Fruit fly (Drosophila melanogaster) whole organism, prepupa: Measurements from ENCODE around the gene CG31313.

ENCODE experiments used
- CG10631 ChIP-seq: fragments of 200-800 bp; sonication (Bioruptor generic); optimal IDR thresholded peaks from 2 replicates; lab custom pipeline; 2016; ENCODE audit warnings: missing biosample characterization, missing genetic modification characterization
- CG11762 ChIP-seq: fragments of 200-800 bp; sonication (Bioruptor generic); optimal IDR thresholded peaks from 3 replicates; lab custom pipeline; 2016; ENCODE audit warnings: missing biosample characterization, missing genetic modification characterization; ENCODE audit not compliant: insufficient read depth
- CG15336 ChIP-seq: fragments of 200-800 bp; sonication (Bioruptor generic); IDR thresholded peaks from 2 replicates; pipeline ENCODE4 v1.3.6; 2022; ENCODE audit warnings: missing biosample characterization, missing genetic modification characterization
- CG1621 ChIP-seq: fragments of 200-800 bp; sonication (Bioruptor generic); optimal IDR thresholded peaks from 3 replicates; lab custom pipeline; 2018; ENCODE audit warnings: missing biosample characterization, mild to moderate bottlenecking, missing genetic modification characterization
- CG16779 ChIP-seq: fragments of 200-800 bp; sonication (Bioruptor generic); optimal IDR thresholded peaks from 3 replicates; lab custom pipeline; 2017; ENCODE audit warnings: missing biosample characterization, mild to moderate bottlenecking, missing genetic modification characterization
- CG31627 ChIP-seq: fragments of 200-800 bp; sonication (Bioruptor generic); optimal IDR thresholded peaks from 3 replicates; lab custom pipeline; 2016; ENCODE audit warnings: missing biosample characterization, missing genetic modification characterization
- CG32006 ChIP-seq: fragments of 200-800 bp; sonication (Bioruptor generic); optimal IDR thresholded peaks from 3 replicates; lab custom pipeline; 2017; ENCODE audit warnings: missing biosample characterization, mild to moderate bottlenecking, missing genetic modification characterization
- CG34406 ChIP-seq: fragments of 200-800 bp; sonication (Bioruptor generic); optimal IDR thresholded peaks from 3 replicates; lab custom pipeline; 2016; ENCODE audit warnings: missing biosample characterization, missing genetic modification characterization
- CG3919 ChIP-seq: fragments of 200-800 bp; sonication (Bioruptor generic); optimal IDR thresholded peaks from 3 replicates; lab custom pipeline; 2016; ENCODE audit warnings: missing biosample characterization, missing genetic modification characterization
- CG4318 ChIP-seq: fragments of 200-800 bp; sonication (Bioruptor generic); optimal IDR thresholded peaks from 3 replicates; lab custom pipeline; 2017; ENCODE audit warnings: missing biosample characterization, mild to moderate bottlenecking, missing genetic modification characterization
- CG6163 ChIP-seq: fragments of 200-800 bp; sonication (Bioruptor generic); IDR thresholded peaks from 3 replicates; pipeline ENCODE4 v1.3.6; 2022; ENCODE audit warnings: missing biosample characterization, missing genetic modification characterization
- CG6276 ChIP-seq: fragments of 200-800 bp; sonication (Bioruptor generic); optimal IDR thresholded peaks from 2 replicates; lab custom pipeline; 2017; ENCODE audit warnings: missing biosample characterization, mild to moderate bottlenecking, missing genetic modification characterization
- CG6808 ChIP-seq: fragments of 200-800 bp; sonication (Bioruptor generic); optimal IDR thresholded peaks from 3 replicates; lab custom pipeline; 2017; ENCODE audit warnings: missing biosample characterization, missing genetic modification characterization, mild to moderate bottlenecking, moderate library complexity, missing genetic modification reagents
- CG6854 ChIP-seq: fragments of 200-800 bp; sonication (Bioruptor generic); optimal IDR thresholded peaks from 2 replicates; lab custom pipeline; 2017; ENCODE audit warnings: missing biosample characterization, mild to moderate bottlenecking, missing genetic modification characterization
- CG7368 ChIP-seq: fragments of 200-800 bp; sonication (Bioruptor generic); optimal IDR thresholded peaks from 3 replicates; lab custom pipeline; 2016; ENCODE audit warnings: missing biosample characterization, missing genetic modification characterization
- CG8119 ChIP-seq: fragments of 200-800 bp; sonication (Bioruptor generic); IDR thresholded peaks from 3 replicates; pipeline ENCODE4 v1.3.6; 2022; ENCODE audit warnings: missing biosample characterization, missing genetic modification characterization
- CG8632 ChIP-seq: fragments of 200-800 bp; sonication (Bioruptor generic); optimal IDR thresholded peaks from 3 replicates; lab custom pipeline; 2016; ENCODE audit warnings: missing biosample characterization, missing genetic modification characterization
- CG9139 ChIP-seq: fragments of 200-800 bp; sonication (Bioruptor generic); optimal IDR thresholded peaks from 3 replicates; lab custom pipeline; 2017; ENCODE audit warnings: missing biosample characterization, mild to moderate bottlenecking, missing genetic modification characterization
- Eip75B ChIP-seq: fragments of 200-800 bp; sonication (Bioruptor generic); optimal IDR thresholded peaks from 3 replicates; lab custom pipeline; 2016; ENCODE audit warnings: missing biosample characterization, missing genetic modification characterization
- Eip78C ChIP-seq: fragments of 200-800 bp; sonication (Bioruptor generic); peaks from one replicate; lab custom pipeline; 2016; ENCODE audit warnings: missing biosample characterization, missing genetic modification characterization
- Eip93F ChIP-seq: fragments of 200-800 bp; sonication (Bioruptor generic); optimal IDR thresholded peaks from 2 replicates; lab custom pipeline; 2016; ENCODE audit warnings: missing biosample characterization, mild to moderate bottlenecking, missing genetic modification characterization
- Ets21C ChIP-seq: fragments of 200-800 bp; sonication (Bioruptor generic); optimal IDR thresholded peaks from 3 replicates; lab custom pipeline; 2016; ENCODE audit warnings: missing biosample characterization, missing genetic modification characterization
- Hr38 ChIP-seq: sonication (Bioruptor generic); optimal IDR thresholded peaks from 2 replicates; lab custom pipeline; 2016; ENCODE audit warnings: missing biosample characterization, missing genetic modification characterization
- Hr4 ChIP-seq: fragments of 200-800 bp; sonication (Bioruptor generic); optimal IDR thresholded peaks from 3 replicates; lab custom pipeline; 2016; ENCODE audit warnings: missing biosample characterization, missing genetic modification characterization
- Lpt ChIP-seq: fragments of 200-800 bp; sonication (Bioruptor generic); optimal IDR thresholded peaks from 3 replicates; lab custom pipeline; 2016; ENCODE audit warnings: missing biosample characterization, missing genetic modification characterization
- Sox102F ChIP-seq: fragments of 200-800 bp; sonication (Bioruptor generic); optimal IDR thresholded peaks from 2 replicates; lab custom pipeline; 2016; ENCODE audit warnings: missing biosample characterization, mild to moderate bottlenecking, missing genetic modification characterization
- Sox14 ChIP-seq: fragments of 200-800 bp; sonication (Bioruptor generic); optimal IDR thresholded peaks from 3 replicates; lab custom pipeline; 2016; ENCODE audit warnings: missing biosample characterization, missing genetic modification characterization
- achi ChIP-seq: fragments of 200-800 bp; sonication (Bioruptor generic); optimal IDR thresholded peaks from 3 replicates; lab custom pipeline; 2016; ENCODE audit warnings: missing biosample characterization, missing genetic modification characterization
- acj6 ChIP-seq: fragments of 200-800 bp; sonication (Bioruptor generic); optimal IDR thresholded peaks from 3 replicates; lab custom pipeline; 2016; ENCODE audit warnings: missing biosample characterization, missing genetic modification characterization
- dac ChIP-seq: fragments of 200-800 bp; sonication (Bioruptor generic); optimal IDR thresholded peaks from 2 replicates; lab custom pipeline; 2017; ENCODE audit warnings: missing biosample characterization, mild to moderate bottlenecking, missing genetic modification characterization
- fd59A ChIP-seq: fragments of 200-800 bp; sonication (Bioruptor generic); optimal IDR thresholded peaks from 2 replicates; lab custom pipeline; 2017; ENCODE audit warnings: missing biosample characterization, mild to moderate bottlenecking, missing genetic modification characterization, missing genetic modification reagents
- fd85E ChIP-seq: fragments of 200-800 bp; sonication (Bioruptor generic); optimal IDR thresholded peaks from 3 replicates; lab custom pipeline; 2016; ENCODE audit warnings: missing biosample characterization, missing genetic modification characterization
- fkh ChIP-seq: fragments of 200-800 bp; sonication (Bioruptor generic); optimal IDR thresholded peaks from 3 replicates; lab custom pipeline; 2017; ENCODE audit warnings: missing biosample characterization, mild to moderate bottlenecking, missing genetic modification characterization, moderate library complexity
- net ChIP-seq: fragments of 200-800 bp; sonication (Bioruptor generic); optimal IDR thresholded peaks from 3 replicates; lab custom pipeline; 2016; ENCODE audit warnings: missing biosample characterization, missing genetic modification characterization
- pdm3 ChIP-seq: fragments of 200-800 bp; sonication (Bioruptor generic); optimal IDR thresholded peaks from 3 replicates; lab custom pipeline; 2016; ENCODE audit warnings: missing biosample characterization, missing genetic modification characterization
- ss ChIP-seq, 2 experiments: fragments of 200-800 bp; sonication (Bioruptor generic); optimal IDR thresholded peaks; 2 replicates in 1 of 2; 3 replicates in 1 of 2; lab custom pipeline; 2017 to 2018; ENCODE audit warnings: mild to moderate bottlenecking in 2 of 2, missing biosample characterization in 2 of 2, missing genetic modification characterization in 2 of 2, moderate library complexity in 1 of 2
- svp ChIP-seq: fragments of 200-800 bp; sonication (Bioruptor generic); peaks from one replicate; lab custom pipeline; 2016; ENCODE audit warnings: missing biosample characterization, missing genetic modification characterization
- topi ChIP-seq: fragments of 200-800 bp; sonication (Bioruptor generic); optimal IDR thresholded peaks from 3 replicates; lab custom pipeline; 2016; ENCODE audit warnings: missing biosample characterization, missing genetic modification characterization
- vri ChIP-seq: fragments of 200-800 bp; sonication (Bioruptor generic); optimal IDR thresholded peaks from 3 replicates; lab custom pipeline; 2016; ENCODE audit warnings: missing biosample characterization, mild to moderate bottlenecking, missing genetic modification characterization

CG31313 gene

dm6 chr3R:14574962-14575717 lies 7.9 kb upstream of the CG31313 start (continued):
- TF ChIP-seq CG7368 (GFP tag; lab: Kevin White, UChicago) (peak; percentile 46), CG31627 (GFP tag; lab: Kevin White, UChicago) (peak; percentile 68), Sox14 (GFP tag; lab: Kevin White, UChicago) (peak; percentile 67), dac (no peak), svp (GFP tag; lab: Kevin White, UChicago) (peak; percentile 87), CG9139 (GFP tag; lab: Kevin White, UChicago) (no peak), Hr38 (GFP tag; lab: Kevin White, UChicago) (no peak), fd59A (GFP tag; lab: Kevin White, UChicago) (peak; percentile 47), CG6276 (GFP tag; lab: Kevin White, UChicago) (peak; percentile 52), Eip93F (GFP tag; lab: Kevin White, UChicago) (no peak), CG10631 (peak; percentile 82), CG6854 (GFP tag; lab: Kevin White, UChicago) (no peak), CG11762 (GFP tag; lab: Kevin White, UChicago) (peak; percentile 56), CG4318 (GFP tag; lab: Kevin White, UChicago) (peak; percentile 65), Hr4 (GFP tag; lab: Kevin White, UChicago) (peak; percentile 67), CG3919 (GFP tag; lab: Kevin White, UChicago) (peak; percentile 65), Lpt (GFP tag; lab: Kevin White, UChicago) (peak; percentile 75), CG1621 (tag; lab: Kevin White, UChicago) (peak; percentile 17), CG32006 (GFP tag; lab: Kevin White, UChicago) (peak; percentile 78), fkh (GFP tag; lab: Kevin White, UChicago) (peak; percentile 40), CG8632 (GFP tag; lab: Kevin White, UChicago) (peak; percentile 59), pdm3 (GFP tag; lab: Kevin White, UChicago) (peak; percentile 67), CG6808 (GFP tag; lab: Kevin White, UChicago) (peak; percentile 47), Eip75B (GFP tag; lab: Kevin White, UChicago) (peak; percentile 67)

DNA sequence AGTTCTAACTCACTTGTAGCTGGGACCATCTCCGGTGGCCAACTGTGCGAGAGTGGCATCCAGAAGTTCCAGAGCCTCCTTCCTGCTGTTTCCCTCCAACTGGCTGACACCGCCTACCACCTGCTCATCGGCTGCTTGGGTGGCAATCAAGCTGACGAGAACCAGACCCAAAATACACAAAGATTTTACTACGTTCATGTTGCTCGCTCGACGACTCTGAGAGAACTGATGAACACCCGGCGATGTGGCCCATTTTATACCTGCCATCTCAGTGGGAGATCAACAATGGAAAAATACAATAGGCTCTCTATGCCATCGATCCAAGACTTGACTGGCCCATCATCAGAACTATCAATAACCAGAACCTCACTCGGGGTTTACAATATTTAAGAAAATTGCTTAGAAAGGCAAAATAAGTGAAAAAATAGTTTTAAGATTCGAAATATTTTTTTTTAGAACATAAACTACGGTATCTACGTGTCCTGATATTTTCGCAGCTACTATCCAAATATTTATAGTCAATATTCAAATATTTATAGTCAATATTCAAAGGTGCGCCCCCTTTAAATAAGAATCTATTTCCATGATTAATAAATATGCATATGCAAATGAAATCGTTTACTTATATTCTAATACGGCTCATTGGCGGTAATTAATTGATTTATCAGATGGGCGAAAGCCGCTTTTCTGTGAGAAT lies 2.3 kb upstream of the CG31313 start, which contains the start of gene Cys:
Cys (minus strand) TSS at position 234 of the 697 bp plus-strand sequence.
- no peak for TF ChIP-seq Eip75B (GFP tag; lab: Kevin White, UChicago)
- TF ChIP-seq svp (GFP tag; lab: Kevin White, UChicago) = peak; percentile 22
- peak; percentile 70 for TF ChIP-seq Eip78C (GFP tag; lab: Kevin White, UChicago)
- TF ChIP-seq CG32006 (GFP tag; lab: Kevin White, UChicago) = peak; percentile 52
- peak; percentile 6 for TF ChIP-seq Hr4 (GFP tag; lab: Kevin White, UChicago)

- TF ChIP-seq ss (GFP tag; optimal IDR thresholded peaks at IDR 0.05; lab: Kevin White, UChicago) (peak in 1 of 2 experiments; percentile 7), Sox102F (GFP tag; lab: Kevin White, UChicago) (peak; percentile 12), net (GFP tag; lab: Kevin White, UChicago) (peak; percentile 11), dac (no peak), fkh (GFP tag; lab: Kevin White, UChicago) (peak; percentile 93), CG8119 (peak; percentile 48; the same call in 2 of the 3 replicates), CG34406 (peak; percentile 9), vri (peak; percentile 22), acj6 (GFP tag; lab: Kevin White, UChicago) (peak; percentile 1), CG6163 (GFP tag; lab: Robert Waterston, UW) (0 out of 3 replicates have a peak, but pooled peaks have one; percentile 10), Eip78C (GFP tag; lab: Kevin White, UChicago) (peak; percentile 71), fd85E (GFP tag; lab: Kevin White, UChicago) (no peak), CG15336 (GFP tag; lab: Robert Waterston, UW) (peak; percentile 39; the same call in 1 of the 2 replicates), Hr4 (GFP tag; lab: Kevin White, UChicago) (peak; percentile 20), CG10631 (peak; percentile 1), topi (GFP tag; lab: Kevin White, UChicago) (no peak), CG3919 (GFP tag; lab: Kevin White, UChicago) (peak; percentile 9), achi (GFP tag; lab: Kevin White, UChicago) (peak; percentile 48), CG16779 (no peak), svp (GFP tag; lab: Kevin White, UChicago) (peak; percentile 72), Ets21C (GFP tag; lab: Kevin White, UChicago) (no peak), CG32006 (GFP tag; lab: Kevin White, UChicago) (peak; percentile 21)
- TF ChIP-seq, all 60 proteins: peak for 17
Measured at dm6 chr3R:14568501-14569137, 1.4 kb upstream of the CG31313 start, which contains the start of gene CG8066. Gene CG8066 (minus strand): TSS chr3R:14568847.
